Worm (Caenorhabditis elegans): Measurements from ENCODE around the gene grl-3.

ce11 chrV:11403059-11403458 is 8.3 kb upstream of the grl-3 start:
- TF ChIP-seq pha-4 (tag; optimal IDR thresholded peaks at IDR 0.05) (no peak), snpc-4 (tag; optimal IDR thresholded peaks at IDR 0.05) (no peak), nhr-2 (tag; optimal IDR thresholded peaks at IDR 0.05) (no peak), nhr-76 (tag; optimal IDR thresholded peaks at IDR 0.05) (no peak), unc-62 (GFP tag; optimal IDR thresholded peaks at IDR 0.05) (no peak), lsy-2 (tag; optimal IDR thresholded peaks at IDR 0.05) (no peak), nhr-12 (tag; optimal IDR thresholded peaks at IDR 0.05) (no peak), lin-13 (tag; optimal IDR thresholded peaks at IDR 0.05) (no peak), ceh-83 (GFP tag; optimal IDR thresholded peaks at IDR 0.05) (no peak), nhr-28 (tag; optimal IDR thresholded peaks at IDR 0.05) (no peak), blmp-1 (tag; optimal IDR thresholded peaks at IDR 0.05) (no peak), unc-39 (tag; optimal IDR thresholded peaks at IDR 0.05) (no peak)
